Worm (Caenorhabditis elegans) whole organism, L1 larva: ENCODE data around the gene dlc-3.

ENCODE experiments used
- aly-2 ChIP-seq: fragments of 150-350 bp; optimal IDR thresholded peaks from 2 replicates; lab custom pipeline; 2014; ENCODE audit warnings: missing biosample characterization, missing genetic modification characterization
- ama-1 ChIP-seq: fragments of 150-350 bp; optimal IDR thresholded peaks from 2 replicates; lab custom pipeline; 2014
- dpl-1 ChIP-seq, 3 experiments: fragments of 150-350 bp in 2 of 3; sonication (generic microtip) in 1 of 3; optimal IDR thresholded peaks; 2 replicates each; lab custom pipeline; 2014 to 2017; ENCODE audit warnings: missing biosample characterization in 3 of 3, missing genetic modification characterization in 3 of 3, missing genetic modification reagents in 3 of 3
- egl-13 ChIP-seq: sonication (generic microtip); optimal IDR thresholded peaks from 2 replicates; lab custom pipeline; 2016; ENCODE audit warnings: missing genotype, missing genetic modification reagents, missing genetic modification characterization, missing compliant biosample characterization
- elt-3 ChIP-seq, 6 experiments: fragments of 150-350 bp in 1 of 6; sonication (generic microtip); optimal IDR thresholded peaks; 2 replicates each; lab custom pipeline; 2017 to 2018; ENCODE audit warnings: missing biosample characterization in 6 of 6, missing genetic modification characterization in 6 of 6, inconsistent platforms in 1 of 6
- fkh-8 ChIP-seq: sonication (generic microtip); optimal IDR thresholded peaks from 2 replicates; lab custom pipeline; 2016; ENCODE audit warnings: mild to moderate bottlenecking, missing genetic modification characterization, missing compliant biosample characterization
- isw-1 ChIP-seq: fragments of 200-800 bp; sonication (Bioruptor generic); IDR thresholded peaks from 2 replicates; pipeline ENCODE4 v1.3.6; 2022; ENCODE audit warnings: missing genetic modification characterization, missing compliant biosample characterization
- lin-35 ChIP-seq, 2 experiments: fragments of 150-350 bp; optimal IDR thresholded peaks; 2 replicates each; lab custom pipeline; 2014; ENCODE audit warnings: missing biosample characterization in 2 of 2, missing genetic modification characterization in 2 of 2, missing genetic modification reagents in 2 of 2
- mef-2 ChIP-seq: fragments of 150-350 bp; optimal IDR thresholded peaks from 2 replicates; lab custom pipeline; 2014; ENCODE audit warnings: missing biosample characterization, missing genetic modification characterization
- nhr-237 ChIP-seq: fragments of 150-350 bp; optimal IDR thresholded peaks from 2 replicates; lab custom pipeline; 2014; ENCODE audit warnings: missing biosample characterization, missing genetic modification characterization
- rnt-1 ChIP-seq: sonication (generic microtip); optimal IDR thresholded peaks from 2 replicates; lab custom pipeline; 2016; ENCODE audit warnings: mild to moderate bottlenecking, missing genetic modification characterization, moderate library complexity, missing compliant biosample characterization
- skn-1 ChIP-seq: fragments of 150-350 bp; optimal IDR thresholded peaks from 2 replicates; lab custom pipeline; 2014; ENCODE audit warnings: missing biosample characterization, missing genetic modification characterization

- TF ChIP-seq mef-2 (no peak), dpl-1 (GFP tag; optimal IDR thresholded peaks at IDR 0.05; lab: Kevin White, UChicago) (peak in 1 of 3 experiments; percentile 16), elt-3 (tag; optimal IDR thresholded peaks at IDR 0.05; lab: Kevin White, UChicago) (no peak), skn-1 (tag; lab: Kevin White, UChicago) (no peak), fkh-8 (tag; lab: Kevin White, UChicago) (no peak), egl-13 (tag; lab: Kevin White, UChicago) (no peak), lin-35 (GFP tag; optimal IDR thresholded peaks at IDR 0.05; lab: Kevin White, UChicago) (no peak), rnt-1 (tag; lab: Kevin White, UChicago) (no peak), nhr-237 (no peak), ama-1 (lab: Kevin White, UChicago) (no peak), aly-2 (no peak), isw-1 (GFP tag; lab: Robert Waterston, UW) (no peak)
Measured at ce11 chrIV:16476081-16476480, 44.1 kb downstream of the dlc-3 start.
